Worm (Caenorhabditis elegans) whole organism, mixed stage, embryonic: ENCODE data around the gene C54G10.1.

Experiments
- ham-2 ChIP-seq: fragments of 200-800 bp; sonication (Bioruptor generic); optimal IDR thresholded peaks from 2 replicates; lab custom pipeline; 2018; ENCODE audit warnings: mild to moderate bottlenecking, missing genetic modification characterization, missing compliant biosample characterization
- lin-13 ChIP-seq: fragments of 150-350 bp; optimal IDR thresholded peaks from 2 replicates; lab custom pipeline; 2014; ENCODE audit warnings: missing biosample characterization, missing genetic modification characterization
- mls-2 ChIP-seq: sonication (generic microtip); optimal IDR thresholded peaks from 2 replicates; lab custom pipeline; 2016; ENCODE audit warnings: mild to moderate bottlenecking, missing genetic modification characterization, moderate library complexity, missing compliant biosample characterization
- nhr-237 ChIP-seq: fragments of 150-350 bp; optimal IDR thresholded peaks from 2 replicates; lab custom pipeline; 2014; ENCODE audit warnings: missing biosample characterization, missing genetic modification characterization
- nhr-76 ChIP-seq: sonication (generic microtip); optimal IDR thresholded peaks from 2 replicates; lab custom pipeline; 2017; ENCODE audit warnings: missing biosample characterization, missing genetic modification characterization
- unc-39 ChIP-seq: fragments of 150-350 bp; optimal IDR thresholded peaks from 2 replicates; lab custom pipeline; 2014; ENCODE audit warnings: missing biosample characterization, missing genetic modification characterization
- zip-8 ChIP-seq: fragments of 150-350 bp; optimal IDR thresholded peaks from 2 replicates; lab custom pipeline; 2014; ENCODE audit warnings: missing biosample characterization, missing genetic modification characterization

The C54G10.1 gene

ce11 chrV:14689060-14689750 is 48.3 kb downstream of the C54G10.1 start, which contains the start of gene gasr-8 (continued):
- TF ChIP-seq zip-8 (no peak), mls-2 (tag; lab: Kevin White, UChicago) (no peak), nhr-237 (tag; lab: Kevin White, UChicago) (no peak), unc-39 (tag; lab: Kevin White, UChicago) (no peak), nhr-76 (no peak), lin-13 (tag; lab: Kevin White, UChicago) (no peak), ham-2 (GFP tag; lab: Kevin White, UChicago) (no peak)
